Worm (Caenorhabditis elegans): ENCODE results near the gene mig-38.

The mig-38 gene

ce11 chrIV:11549694-11550093 lies 44.4 kb upstream of the mig-38 start (continued):
- TF ChIP-seq Y53G8AR.9 (GFP tag; conservative IDR thresholded peaks at IDR 0.05) (no peak), B0261.1 (tag; optimal IDR thresholded peaks at IDR 0.05) (peak; percentile 87), nhr-27 (tag; optimal IDR thresholded peaks at IDR 0.05) (no peak), attf-6 (GFP tag; IDR thresholded peaks at IDR 0.05) (no peak), F49E8.2 (tag; optimal IDR thresholded peaks at IDR 0.05; ENCODE audit: insufficient read depth) (peak; percentile 74), bed-1 (GFP tag; IDR thresholded peaks at IDR 0.05) (no peak), ceh-40 (GFP tag; IDR thresholded peaks at IDR 0.05) (no peak; the same call in 1 of the 2 replicates), ccch-3 (GFP tag; optimal IDR thresholded peaks at IDR 0.05) (no peak), dpff-1 (tag; optimal IDR thresholded peaks at IDR 0.05) (no peak), rcor-1 (GFP tag; IDR thresholded peaks at IDR 0.05) (no peak; the same call in none of the 2 replicates), sptf-2 (GFP tag; optimal IDR thresholded peaks at IDR 0.05) (no peak), F37B4.10 (GFP tag; IDR thresholded peaks at IDR 0.05) (0 out of 2 replicates have a peak, but pooled peaks have one; percentile 60), nhr-179 (tag; optimal IDR thresholded peaks at IDR 0.05) (peak; percentile 17), bed-2 (GFP tag; IDR thresholded peaks at IDR 0.05) (no peak), madf-8 (GFP tag; conservative IDR thresholded peaks at IDR 0.05) (no peak), B0336.3 (GFP tag; IDR thresholded peaks at IDR 0.05) (no peak), sdz-38 (tag; optimal IDR thresholded peaks at IDR 0.05) (no peak), nfya-1 (tag; optimal IDR thresholded peaks at IDR 0.05; ENCODE audit: borderline replicate concordance, insufficient read depth) (no peak), egl-44 (GFP tag; IDR thresholded peaks at IDR 0.05) (no peak), snpc-1.1 (tag; optimal IDR thresholded peaks at IDR 0.05; ENCODE audit: insufficient read depth) (peak; percentile 38), let-607 (tag; optimal IDR thresholded peaks at IDR 0.05) (peak; percentile 62 to 68), ceh-91 (GFP tag; IDR thresholded peaks at IDR 0.05) (no peak), egl-18 (GFP tag; IDR thresholded peaks at IDR 0.05) (no peak), D2030.7 (GFP tag; IDR thresholded peaks at IDR 0.05) (peak; percentile 72), gei-17 (GFP tag; optimal IDR thresholded peaks at IDR 0.05) (no peak), Y95B8A.8 (GFP tag; IDR thresholded peaks at IDR 0.05) (no peak), efl-1 (GFP tag; optimal IDR thresholded peaks at IDR 0.05) (peak; percentile 32), lsy-27 (tag; optimal IDR thresholded peaks at IDR 0.05; ENCODE audit: borderline replicate concordance, insufficient read depth) (no peak), madf-10 (tag; optimal IDR thresholded peaks at IDR 0.05) (no peak), K11D2.4 (GFP tag; IDR thresholded peaks at IDR 0.05) (no peak), lin-35 (GFP tag; optimal IDR thresholded peaks at IDR 0.05) (peak in 1 of 3 experiments; percentile 8), cebp-1 (GFP tag; IDR thresholded peaks at IDR 0.05) (no peak), cebp-1 (tag; optimal IDR thresholded peaks at IDR 0.05) (no peak), F52B5.7 (tag; optimal IDR thresholded peaks at IDR 0.05) (no peak), ZK185.1 (tag; optimal IDR thresholded peaks at IDR 0.05; ENCODE audit: poor library complexity, severe bottlenecking) (peak; percentile 86), atf-7 (tag; optimal IDR thresholded peaks at IDR 0.05) (no peak), Y56A3A.18 (GFP tag; IDR thresholded peaks at IDR 0.05) (no peak; the same call in 1 of the 2 replicates)

ce11 chrIV:11551813-11552212 lies 42.2 kb upstream of the mig-38 start, which contains the start of gene col-128:
col-128 (minus strand) TSS chrIV:11551960.
- TF ChIP-seq nhr-80 (tag; optimal IDR thresholded peaks at IDR 0.05) (no peak), F33H1.4 (GFP tag; IDR thresholded peaks at IDR 0.05) (no peak), let-526 (GFP tag; IDR thresholded peaks at IDR 0.05) (no peak), mel-28 (tag; optimal IDR thresholded peaks at IDR 0.05; ENCODE audit: borderline replicate concordance) (no peak), ama-1 (optimal IDR thresholded peaks at IDR 0.05) (no peak), ama-1 (GFP tag; optimal IDR thresholded peaks at IDR 0.05) (no peak), ceh-100 (GFP tag; IDR thresholded peaks at IDR 0.05) (no peak), ceh-91 (GFP tag; IDR thresholded peaks at IDR 0.05) (no peak), Y53G8AR.9 (GFP tag; conservative IDR thresholded peaks at IDR 0.05) (no peak), lin-35 (GFP tag; optimal IDR thresholded peaks at IDR 0.05) (no peak), ztf-3 (GFP tag; optimal IDR thresholded peaks at IDR 0.05) (no peak), hlh-26 (GFP tag; conservative IDR thresholded peaks at IDR 0.05) (no peak)
